Fruit fly (Drosophila melanogaster) Kc167 (cell line): ENCODE data around the gene tj.

Source experiments
- Myc ChIP-seq: fragments of >200 bp; optimal IDR thresholded peaks from 2 replicates; lab custom pipeline; 2017; ENCODE audit warnings: missing external identifiers
- Sin3A ChIP-seq: fragments of >200 bp; optimal IDR thresholded peaks from 2 replicates; lab custom pipeline; 2018; ENCODE audit warnings: missing external identifiers
- h ChIP-seq: fragments of >200 bp; optimal IDR thresholded peaks from 3 replicates; lab custom pipeline; 2018; ENCODE audit warnings: missing external identifiers
- insv ChIP-seq: fragments of >200 bp; optimal IDR thresholded peaks from 3 replicates; lab custom pipeline; 2018; ENCODE audit warnings: missing external identifiers
- psq ChIP-seq: fragments of >200 bp; optimal IDR thresholded peaks from 2 replicates; lab custom pipeline; 2017; ENCODE audit warnings: missing external identifiers
- ttk ChIP-seq: sonication (Bioruptor generic); optimal IDR thresholded peaks from 2 replicates; lab custom pipeline; 2017; ENCODE audit warnings: missing external identifiers

Gene tj

DNA sequence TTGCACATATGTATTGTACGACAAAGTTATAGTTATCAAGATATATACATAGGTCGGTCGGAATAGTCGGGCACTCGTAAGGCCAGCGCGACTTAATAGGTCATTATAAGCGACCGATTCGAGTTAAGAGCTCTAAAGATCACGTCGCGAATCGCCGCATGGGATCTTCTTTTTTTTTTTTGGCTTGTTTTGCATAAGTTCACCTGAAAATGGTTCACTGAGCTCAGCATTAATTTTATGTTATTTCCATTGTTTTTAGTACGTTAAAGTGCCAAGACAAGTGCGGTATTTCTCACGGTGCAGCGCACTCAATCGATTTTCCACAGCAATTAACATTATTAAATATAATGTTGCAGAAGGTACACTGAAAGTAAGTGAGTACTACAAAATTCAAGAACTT is 22.7 kb upstream of the tj start:
- TF ChIP-seq h (lab: Kevin White, UChicago) (no peak), Myc (lab: Kevin White, UChicago) (no peak), Sin3A (lab: Kevin White, UChicago) (no peak), ttk (lab: Kevin White, UChicago) (no peak), insv (lab: Kevin White, UChicago) (no peak), psq (lab: Kevin White, UChicago) (no peak)

DNA sequence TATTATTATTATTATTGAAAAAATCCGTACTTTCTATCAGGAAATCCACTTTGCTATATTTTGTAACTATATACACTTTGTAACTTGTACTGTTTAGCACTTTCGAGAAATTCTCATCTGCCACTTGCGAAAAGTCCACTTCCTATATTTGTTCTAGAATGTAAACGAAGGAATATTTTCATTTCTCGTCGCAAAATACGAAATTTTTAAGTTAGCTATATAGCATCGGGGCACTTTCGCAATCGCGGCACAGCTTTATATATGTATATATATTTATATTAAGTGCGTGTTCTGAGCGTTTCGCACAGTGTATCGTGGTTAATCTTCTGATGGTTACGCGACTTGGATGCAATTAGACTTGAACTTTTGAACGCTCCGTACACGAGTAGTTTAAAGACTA is 22.3 kb upstream of the tj start, which contains the start of gene RanGAP:
Gene RanGAP (plus strand): TSS at position 169 of the 400 bp plus-strand sequence.
- TF ChIP-seq ttk (lab: Kevin White, UChicago), result no peak
- no peak for TF ChIP-seq Myc (lab: Kevin White, UChicago)
- no peak for TF ChIP-seq insv (lab: Kevin White, UChicago)
- no peak for TF ChIP-seq h (lab: Kevin White, UChicago)
- no peak for TF ChIP-seq psq (lab: Kevin White, UChicago)
- TF ChIP-seq Sin3A (lab: Kevin White, UChicago), result no peak

DNA sequence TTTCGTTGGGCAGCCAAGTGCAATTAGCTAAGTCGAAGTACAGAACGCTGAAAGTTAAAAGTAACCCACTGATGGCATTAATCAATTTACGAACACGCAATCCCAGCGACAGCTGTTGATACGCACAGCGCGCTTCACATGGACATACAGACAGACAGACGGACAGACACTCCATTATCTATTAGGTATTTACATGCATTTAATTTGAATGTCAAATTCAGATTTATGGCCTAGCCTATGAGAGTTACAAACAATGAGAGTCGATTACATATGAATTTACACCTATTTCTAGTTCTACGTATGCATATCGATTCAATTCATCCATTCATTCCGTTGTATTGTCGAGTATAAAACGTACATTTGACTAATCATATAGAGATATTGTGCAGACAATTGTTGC is 21.4 kb upstream of the tj start, which contains the start of gene CG10237:
Gene CG10237 (minus strand): TSS at position 101 of the 400 bp plus-strand sequence.
- TF ChIP-seq insv (lab: Kevin White, UChicago) (no peak), h (lab: Kevin White, UChicago) (no peak), Sin3A (lab: Kevin White, UChicago) (no peak), Myc (lab: Kevin White, UChicago) (no peak), psq (lab: Kevin White, UChicago) (no peak), ttk (lab: Kevin White, UChicago) (no peak)

DNA sequence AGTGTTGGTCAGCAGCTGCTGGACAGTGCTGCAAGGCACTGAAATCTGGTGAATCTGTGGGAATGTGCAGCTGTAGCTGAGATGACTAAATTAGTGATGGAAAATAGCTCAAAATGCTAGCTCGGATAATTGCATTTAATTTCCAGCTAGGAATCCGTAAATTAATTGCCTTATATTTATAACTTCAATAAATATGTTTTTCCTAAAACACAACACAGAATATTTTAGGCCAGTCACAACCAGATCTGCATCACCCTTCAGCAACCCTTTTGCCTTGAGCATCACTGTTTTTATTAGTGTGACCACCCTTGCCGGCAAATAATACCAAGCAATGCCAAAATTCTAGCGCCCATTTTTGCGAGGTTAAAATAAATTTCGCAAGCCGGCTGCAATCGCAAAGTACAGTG is 19.3 kb upstream of the tj start, which contains the start of gene Hs2st:
Gene Hs2st (minus strand): TSS at position 17 of the 407 bp plus-strand sequence.
- TF ChIP-seq psq (lab: Kevin White, UChicago), result no peak

- no peak for TF ChIP-seq insv (lab: Kevin White, UChicago)
- no peak for TF ChIP-seq Sin3A (lab: Kevin White, UChicago)
- TF ChIP-seq psq (lab: Kevin White, UChicago), result no peak
- TF ChIP-seq h (lab: Kevin White, UChicago), result no peak
- no peak for TF ChIP-seq ttk (lab: Kevin White, UChicago)
- no peak for TF ChIP-seq Myc (lab: Kevin White, UChicago)
These were observed 11.3 kb upstream of the tj start for dm6 chr2L:19452535-19453317.

- TF ChIP-seq ttk (lab: Kevin White, UChicago), result no peak
- no peak for TF ChIP-seq h (lab: Kevin White, UChicago)
- no peak for TF ChIP-seq insv (lab: Kevin White, UChicago)
- no peak for TF ChIP-seq Myc (lab: Kevin White, UChicago)
- no peak for TF ChIP-seq psq (lab: Kevin White, UChicago)
- no peak for TF ChIP-seq Sin3A (lab: Kevin White, UChicago)
These were observed 10.7 kb upstream of the tj start, which contains the start of gene Top2 for dm6 chr2L:19453381-19453780. Top2 (minus strand) TSS chr2L:19453490.

DNA sequence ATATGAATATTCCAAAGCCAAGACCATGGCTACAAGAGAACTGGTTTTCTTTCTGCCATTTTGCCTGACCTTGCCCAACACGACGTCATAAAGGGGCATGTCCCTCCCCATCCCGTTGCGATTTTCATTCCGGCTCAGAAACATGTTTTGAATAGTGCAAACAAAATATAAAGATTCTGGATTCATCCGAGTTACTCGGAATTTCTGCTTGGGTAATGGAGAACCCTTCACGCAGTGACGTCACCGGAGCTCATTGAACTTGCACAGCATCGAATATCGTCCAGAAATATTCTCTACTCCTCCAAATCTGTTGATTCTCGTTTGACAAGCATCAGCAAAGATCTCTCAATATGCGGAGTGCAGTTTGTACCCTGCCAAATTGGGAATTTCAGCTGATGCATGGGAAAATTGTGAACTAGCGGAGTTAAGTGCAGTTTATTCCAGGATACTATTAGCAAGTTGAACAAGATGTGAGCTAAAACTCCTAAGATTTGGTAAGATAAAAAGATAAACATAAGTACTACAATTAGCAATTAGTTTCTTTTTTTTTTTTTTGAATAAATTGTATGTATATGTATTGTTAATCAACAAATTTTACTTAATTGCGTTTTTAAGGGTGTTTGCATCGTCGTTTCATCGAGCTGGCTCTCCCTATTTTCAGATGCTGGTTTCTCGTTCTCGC is 9.9 kb upstream of the tj start, which contains the start of gene CG10026:
Gene CG10026 (plus strand): TSS at position 187 of the 682 bp plus-strand sequence.
- no peak for TF ChIP-seq Sin3A (lab: Kevin White, UChicago)
- TF ChIP-seq psq (lab: Kevin White, UChicago), result no peak
- TF ChIP-seq insv (lab: Kevin White, UChicago), result no peak
- TF ChIP-seq ttk (lab: Kevin White, UChicago), result no peak
- no peak for TF ChIP-seq h (lab: Kevin White, UChicago)

dm6 chr2L:19455209-19455608 is 8.9 kb upstream of the tj start:
- TF ChIP-seq psq (lab: Kevin White, UChicago) (no peak), Sin3A (lab: Kevin White, UChicago) (no peak), h (lab: Kevin White, UChicago) (no peak), ttk (lab: Kevin White, UChicago) (no peak), insv (lab: Kevin White, UChicago) (no peak), Myc (lab: Kevin White, UChicago) (no peak)

- TF ChIP-seq Myc (lab: Kevin White, UChicago) (no peak), psq (lab: Kevin White, UChicago) (no peak), insv (lab: Kevin White, UChicago) (no peak), h (lab: Kevin White, UChicago) (no peak), ttk (lab: Kevin White, UChicago) (no peak), Sin3A (lab: Kevin White, UChicago) (no peak)
These were observed 8.3 kb upstream of the tj start for dm6 chr2L:19455723-19456122.

DNA sequence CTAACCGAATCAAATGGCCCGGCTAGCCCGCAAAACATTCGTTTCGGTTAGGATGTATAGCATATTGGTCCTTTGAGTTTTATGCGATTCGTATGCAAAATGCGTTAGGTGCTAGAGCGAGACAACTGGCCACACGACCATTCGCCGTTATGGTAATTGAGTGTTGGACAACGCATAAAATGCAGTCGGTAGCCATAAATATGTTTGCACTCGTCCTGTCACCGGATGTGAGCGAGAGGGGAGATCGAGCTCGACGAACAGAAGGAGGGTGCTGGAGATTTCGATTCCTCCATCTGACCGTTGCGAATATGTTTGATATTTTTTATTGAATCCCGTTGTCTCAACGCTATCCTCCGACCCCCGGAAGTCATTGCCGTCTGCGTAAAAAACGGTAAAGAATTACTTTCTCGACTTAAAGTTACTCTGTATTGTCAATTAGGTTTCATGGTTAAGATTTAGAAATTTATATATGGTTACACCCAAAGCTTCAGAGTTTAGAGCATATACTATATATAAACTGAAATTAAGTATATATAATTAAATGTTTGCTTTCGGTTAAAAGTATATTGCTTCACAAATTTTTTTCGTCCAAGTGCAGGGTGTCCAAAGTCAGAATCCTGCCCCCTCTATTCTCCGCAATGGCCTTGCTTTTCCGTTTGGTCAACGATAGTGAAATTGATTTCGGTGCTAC is 6.0 kb upstream of the tj start:
- TF ChIP-seq insv (lab: Kevin White, UChicago), result no peak
- no peak for TF ChIP-seq psq (lab: Kevin White, UChicago)
- TF ChIP-seq Sin3A (lab: Kevin White, UChicago), result no peak
- no peak for TF ChIP-seq Myc (lab: Kevin White, UChicago)
- TF ChIP-seq h (lab: Kevin White, UChicago), result no peak
- no peak for TF ChIP-seq ttk (lab: Kevin White, UChicago)
